Fruit fly (Drosophila melanogaster) whole organism, wandering third instar larva: ENCODE measurements around the gene CG17344.

Source experiments
- Abd-B ChIP-seq: fragments of >200 bp; optimal IDR thresholded peaks from 2 replicates; lab custom pipeline; 2017; ENCODE audit warnings: missing biosample characterization, missing genetic modification characterization
- Dfd ChIP-seq: fragments of >200 bp; optimal IDR thresholded peaks from 2 replicates; lab custom pipeline; 2017; ENCODE audit warnings: missing biosample characterization, missing genetic modification characterization
- HLH106 ChIP-seq: fragments of 200-800 bp; optimal IDR thresholded peaks from 3 replicates; lab custom pipeline; 2019; ENCODE audit warnings: missing biosample characterization, mild to moderate bottlenecking, missing genetic modification characterization, moderate library complexity
- Hr78 ChIP-seq: fragments of >200 bp; optimal IDR thresholded peaks from 2 replicates; lab custom pipeline; 2017; ENCODE audit warnings: missing biosample characterization, missing genetic modification characterization
- Myc ChIP-seq: fragments of >200 bp; optimal IDR thresholded peaks from 2 replicates; lab custom pipeline; 2017
- OdsH ChIP-seq: fragments of 200-800 bp; sonication (Bioruptor generic); optimal IDR thresholded peaks from 2 replicates; lab custom pipeline; 2016; ENCODE audit warnings: missing biosample characterization, mild to moderate bottlenecking, missing genetic modification characterization
- Sp1 ChIP-seq: fragments of 200-800 bp; sonication (Bioruptor generic); optimal IDR thresholded peaks from 3 replicates; lab custom pipeline; 2019; ENCODE audit warnings: missing biosample characterization, mild to moderate bottlenecking, missing genetic modification characterization, moderate library complexity

dm6 chr2L:19074099-19074828, 27.6 kb upstream of the CG17344 start, which contains the start of gene CG17572:
- TF ChIP-seq Abd-B (no peak), HLH106 (tag; lab: Kevin White, UChicago) (no peak), Dfd (GFP tag; lab: Kevin White, UChicago) (no peak), Hr78 (GFP tag; lab: Kevin White, UChicago) (no peak), Sp1 (no peak), Myc (lab: Kevin White, UChicago) (no peak), OdsH (GFP tag; lab: Kevin White, UChicago) (no peak)
